Fruit fly (Drosophila melanogaster) whole organism, embryonic: Measurements from ENCODE around the gene meigo.
A peak's percentile ranks its signal among the peaks of the same experiment; 100 is the strongest.

ENCODE experiments used
- CG10959 ChIP-seq: fragments of 200-800 bp; sonication (Bioruptor generic); IDR thresholded peaks from 2 replicates; pipeline ENCODE4 v1.3.6; 2022; ENCODE audit warnings: missing biosample characterization, missing genetic modification characterization
- CG2120 ChIP-seq: fragments of 200-800 bp; sonication (Bioruptor generic); optimal IDR thresholded peaks from 3 replicates; lab custom pipeline; 2016; ENCODE audit warnings: missing biosample characterization, missing genetic modification characterization
- CG2712 ChIP-seq: fragments of 200-800 bp; optimal IDR thresholded peaks from 3 replicates; lab custom pipeline; 2019; ENCODE audit warnings: missing biosample characterization, mild to moderate bottlenecking, missing genetic modification characterization, moderate library complexity
- CG3065 ChIP-seq: fragments of 200-800 bp; sonication (Bioruptor generic); optimal IDR thresholded peaks from 2 replicates; lab custom pipeline; 2016; ENCODE audit warnings: missing biosample characterization, missing genetic modification characterization
- CG32532 ChIP-seq: fragments of 200-800 bp; sonication (Bioruptor generic); IDR thresholded peaks from 2 replicates; pipeline ENCODE4 v1.3.6; 2022; ENCODE audit warnings: missing biosample characterization, missing genetic modification characterization
- CG33213 ChIP-seq: fragments of 200-800 bp; sonication (Bioruptor generic); optimal IDR thresholded peaks from 3 replicates; lab custom pipeline; 2016; ENCODE audit warnings: missing biosample characterization, missing genetic modification characterization
- CG4282 ChIP-seq: fragments of 200-800 bp; sonication (Bioruptor generic); optimal IDR thresholded peaks from 2 replicates; lab custom pipeline; 2016; ENCODE audit warnings: missing biosample characterization, missing genetic modification characterization
- CG6272 ChIP-seq: fragments of 200-800 bp; sonication (Bioruptor generic); IDR thresholded peaks from 2 replicates; pipeline ENCODE4 v1.3.6; 2022; ENCODE audit warnings: missing biosample characterization, missing genetic modification characterization
- CG6689 ChIP-seq: fragments of 200-800 bp; sonication (Bioruptor generic); IDR thresholded peaks from 2 replicates; pipeline ENCODE4 v1.3.6; 2022; ENCODE audit warnings: missing biosample characterization, missing genetic modification characterization
- CG6765 ChIP-seq: fragments of 200-800 bp; sonication (Bioruptor generic); optimal IDR thresholded peaks from 3 replicates; lab custom pipeline; 2017; ENCODE audit warnings: missing biosample characterization, mild to moderate bottlenecking, missing genetic modification characterization
- CG6813 ChIP-seq: fragments of 200-800 bp; sonication (Bioruptor generic); optimal IDR thresholded peaks from 2 replicates; lab custom pipeline; 2017; ENCODE audit warnings: missing biosample characterization, missing genetic modification characterization, mild to moderate bottlenecking, moderate library complexity, missing genetic modification reagents
- Dp ChIP-seq: fragments of 200-800 bp; sonication (Bioruptor generic); optimal IDR thresholded peaks from 2 replicates; lab custom pipeline; 2018; ENCODE audit warnings: missing biosample characterization, mild to moderate bottlenecking, missing genetic modification characterization, moderate library complexity
- E2f1 ChIP-seq: fragments of 200-800 bp; sonication (Bioruptor generic); IDR thresholded peaks from 2 replicates; pipeline ENCODE4 v1.3.6; 2022; ENCODE audit warnings: missing biosample characterization, missing genetic modification characterization
- Ets97D ChIP-seq: fragments of 200-800 bp; sonication (Bioruptor generic); optimal IDR thresholded peaks from 3 replicates; lab custom pipeline; 2016; ENCODE audit warnings: missing biosample characterization, missing genetic modification characterization
- Fer3 ChIP-seq: fragments of 200-800 bp; sonication (Bioruptor generic); optimal IDR thresholded peaks from 2 replicates; lab custom pipeline; 2018; ENCODE audit warnings: missing biosample characterization, mild to moderate bottlenecking, missing genetic modification characterization, moderate library complexity
- Hey ChIP-seq: fragments of 200-800 bp; sonication (Bioruptor generic); optimal IDR thresholded peaks from 3 replicates; lab custom pipeline; 2018; ENCODE audit warnings: missing biosample characterization, mild to moderate bottlenecking, missing genetic modification characterization
- Hmr ChIP-seq: fragments of 200-800 bp; sonication (Bioruptor generic); optimal IDR thresholded peaks from 3 replicates; lab custom pipeline; 2017; ENCODE audit warnings: mild to moderate bottlenecking, missing biosample characterization, missing genetic modification reagents, missing genetic modification characterization
- Mad ChIP-seq: fragments of 200-800 bp; sonication (Bioruptor generic); optimal IDR thresholded peaks from 2 replicates; lab custom pipeline; 2016; ENCODE audit warnings: missing biosample characterization, missing genetic modification characterization
- Med ChIP-seq: fragments of 200-800 bp; sonication (Bioruptor generic); peaks from one replicate; lab custom pipeline; 2016; ENCODE audit warnings: missing biosample characterization, missing genetic modification characterization, mild to moderate bottlenecking, inconsistent platforms, moderate library complexity
- NC2β ChIP-seq: fragments of 200-800 bp; sonication (Bioruptor generic); optimal IDR thresholded peaks from 2 replicates; lab custom pipeline; 2016; ENCODE audit warnings: missing biosample characterization, missing genetic modification characterization
- Spps ChIP-seq: fragments of 200-800 bp; sonication (Bioruptor generic); optimal IDR thresholded peaks from 2 replicates; lab custom pipeline; 2018; ENCODE audit warnings: missing biosample characterization, mild to moderate bottlenecking, missing genetic modification characterization
- TFAM ChIP-seq: fragments of 200-800 bp; sonication (Bioruptor generic); optimal IDR thresholded peaks from 2 replicates; lab custom pipeline; 2017; ENCODE audit warnings: missing biosample characterization, missing genetic modification characterization, inconsistent platforms
- Xrp1 ChIP-seq: fragments of 200-800 bp; sonication (Bioruptor generic); IDR thresholded peaks from 2 replicates; pipeline ENCODE4 v1.3.6; 2022; ENCODE audit warnings: missing biosample characterization, missing genetic modification characterization
- ab ChIP-seq: fragments of 200-800 bp; sonication (Bioruptor generic); optimal IDR thresholded peaks from 2 replicates; lab custom pipeline; 2016; ENCODE audit warnings: missing biosample characterization, missing genetic modification characterization
- al ChIP-seq: fragments of 200-800 bp; sonication (Bioruptor generic); IDR thresholded peaks from 2 replicates; pipeline ENCODE4 v1.3.6; 2022; ENCODE audit warnings: missing biosample characterization, missing genetic modification characterization
- bab2 ChIP-seq: fragments of 200-800 bp; sonication (Bioruptor generic); optimal IDR thresholded peaks from 2 replicates; lab custom pipeline; 2016; ENCODE audit warnings: missing biosample characterization, missing genetic modification characterization
- bbx ChIP-seq: fragments of 200-800 bp; sonication (Bioruptor generic); IDR thresholded peaks from 2 replicates; pipeline ENCODE4 v1.3.6; 2022; ENCODE audit warnings: missing biosample characterization, missing genetic modification characterization; ENCODE audit not compliant: partially characterized antibody
- bcd ChIP-seq: fragments of 200-800 bp; sonication (Bioruptor generic); optimal IDR thresholded peaks from 2 replicates; lab custom pipeline; 2017; ENCODE audit warnings: missing biosample characterization, mild to moderate bottlenecking, missing genetic modification characterization
- crc ChIP-seq: fragments of 200-800 bp; sonication (Bioruptor generic); optimal IDR thresholded peaks from 2 replicates; lab custom pipeline; 2016; ENCODE audit warnings: missing biosample characterization, missing genetic modification characterization
- fd96Cb ChIP-seq: fragments of 200-800 bp; sonication (Bioruptor generic); optimal IDR thresholded peaks from 2 replicates; lab custom pipeline; 2018; ENCODE audit warnings: missing biosample characterization, mild to moderate bottlenecking, missing genetic modification characterization, moderate library complexity
- fu2 ChIP-seq: fragments of 200-800 bp; sonication (Bioruptor generic); optimal IDR thresholded peaks from 2 replicates; lab custom pipeline; 2016; ENCODE audit warnings: missing biosample characterization, missing genetic modification characterization
- h ChIP-seq: fragments of >200 bp; optimal IDR thresholded peaks from 2 replicates; lab custom pipeline; 2017
- hb ChIP-seq: fragments of 200-800 bp; sonication (Bioruptor generic); IDR thresholded peaks from 3 replicates; pipeline ENCODE4 v1.3.6; 2022; ENCODE audit warnings: missing biosample characterization, missing genetic modification characterization; ENCODE audit not compliant: partially characterized antibody
- her ChIP-seq: fragments of 200-800 bp; sonication (Bioruptor generic); optimal IDR thresholded peaks from 2 replicates; lab custom pipeline; 2016; ENCODE audit warnings: missing biosample characterization, missing genetic modification characterization
- inv ChIP-seq: fragments of 200-800 bp; sonication (Bioruptor generic); IDR thresholded peaks from 2 replicates; pipeline ENCODE4 v1.3.6; 2022; ENCODE audit warnings: missing biosample characterization, missing genetic modification characterization; ENCODE audit not compliant: partially characterized antibody
- kah ChIP-seq: fragments of 200-800 bp; sonication (Bioruptor generic); optimal IDR thresholded peaks from 2 replicates; lab custom pipeline; 2018; ENCODE audit warnings: missing biosample characterization, mild to moderate bottlenecking, missing genetic modification characterization
- lov ChIP-seq, 2 experiments: fragments of 200-800 bp in 1 of 2; fragments of >200 bp in 1 of 2; sonication (Bioruptor generic) in 1 of 2; IDR thresholded peaks in 1 of 2; optimal IDR thresholded peaks in 1 of 2; 2 replicates in 1 of 2; 3 replicates in 1 of 2; pipeline versions ENCODE4 v1.3.6 to Lab custom; 2017 to 2022; ENCODE audit warnings: missing biosample characterization in 1 of 2, missing genetic modification characterization in 1 of 2
- nau ChIP-seq: fragments of 200-800 bp; sonication (Bioruptor generic); optimal IDR thresholded peaks from 3 replicates; lab custom pipeline; 2017; ENCODE audit warnings: missing biosample characterization, mild to moderate bottlenecking, missing genetic modification characterization, missing genetic modification reagents
- nerfin-1 ChIP-seq: fragments of 200-800 bp; sonication (Bioruptor generic); optimal IDR thresholded peaks from 3 replicates; lab custom pipeline; 2019; ENCODE audit warnings: missing biosample characterization, mild to moderate bottlenecking, missing genetic modification characterization, moderate library complexity
- onecut ChIP-seq: fragments of 200-800 bp; sonication (Bioruptor generic); IDR thresholded peaks from 2 replicates; pipeline ENCODE4 v1.3.6; 2022; ENCODE audit warnings: missing biosample characterization, missing genetic modification characterization
- pan ChIP-seq, 4 experiments: fragments of >200 bp in 3 of 4; fragments of 200-800 bp in 1 of 4; sonication (Bioruptor generic) in 1 of 4; optimal IDR thresholded peaks in 3 of 4; IDR thresholded peaks in 1 of 4; 2 replicates each; pipeline versions ENCODE4 v1.3.6 to Lab custom; 2017 to 2022; ENCODE audit warnings: missing biosample characterization in 2 of 4, missing genetic modification characterization in 2 of 4, mixed read lengths in 1 of 4
- phol ChIP-seq: fragments of 200-800 bp; sonication (Bioruptor generic); optimal IDR thresholded peaks from 3 replicates; lab custom pipeline; 2018; ENCODE audit warnings: missing biosample characterization, mild to moderate bottlenecking, missing genetic modification characterization, moderate library complexity
- pum ChIP-seq: fragments of 200-800 bp; sonication (Bioruptor generic); optimal IDR thresholded peaks from 2 replicates; lab custom pipeline; 2016; ENCODE audit warnings: missing biosample characterization, missing genetic modification characterization
- schlank ChIP-seq: fragments of 200-800 bp; sonication (Bioruptor generic); optimal IDR thresholded peaks from 2 replicates; lab custom pipeline; 2018; ENCODE audit warnings: missing biosample characterization, mild to moderate bottlenecking, missing genetic modification characterization
- sna ChIP-seq: fragments of 200-800 bp; sonication (Bioruptor generic); IDR thresholded peaks from 2 replicates; pipeline ENCODE4 v1.3.6; 2022; ENCODE audit warnings: missing biosample characterization, missing genetic modification characterization; ENCODE audit not compliant: partially characterized antibody
- sqz ChIP-seq: fragments of 200-800 bp; sonication (Bioruptor generic); optimal IDR thresholded peaks from 3 replicates; lab custom pipeline; 2018; ENCODE audit warnings: missing biosample characterization, mild to moderate bottlenecking, missing genetic modification characterization
- sr ChIP-seq: fragments of 200-800 bp; sonication (Bioruptor generic); IDR thresholded peaks from 3 replicates; pipeline ENCODE4 v1.3.6; 2022; ENCODE audit warnings: missing biosample characterization, missing genetic modification characterization
- sug ChIP-seq: fragments of 200-800 bp; optimal IDR thresholded peaks from 2 replicates; lab custom pipeline; 2019; ENCODE audit warnings: missing biosample characterization, mild to moderate bottlenecking, missing genetic modification characterization, moderate library complexity
- tna ChIP-seq: fragments of 200-800 bp; sonication (Bioruptor generic); IDR thresholded peaks from 2 replicates; pipeline ENCODE4 v1.3.6; 2022; ENCODE audit warnings: missing biosample characterization, missing genetic modification characterization; ENCODE audit not compliant: partially characterized antibody

The meigo gene

dm6 chr3R:21097631-21098117, 40.4 kb upstream of the meigo start, which contains the start of gene RhoGAP93B (continued):
- TF ChIP-seq Fer3 (tag; lab: Kevin White, UChicago): peak; percentile 82
- peak; percentile 100 for TF ChIP-seq inv (GFP tag; lab: Robert Waterston, UW)
- TF ChIP-seq CG6689: peak; percentile 83
- TF ChIP-seq phol (tag; lab: Kevin White, UChicago): peak; percentile 87
- TF ChIP-seq TFAM (GFP tag; lab: Kevin White, UChicago): peak; percentile 37
- TF ChIP-seq NC2β (GFP tag; lab: Kevin White, UChicago): peak; percentile 83
- TF ChIP-seq sna (GFP tag; lab: Robert Waterston, UW): peak; percentile 100
- peak; percentile 12 for TF ChIP-seq kah (GFP tag; lab: Kevin White, UChicago)
- peak; percentile 95 for TF ChIP-seq E2f1 (GFP tag; lab: Robert Waterston, UW)
- peak; percentile 82 for TF ChIP-seq nerfin-1 (tag; lab: Kevin White, UChicago)
- TF ChIP-seq h: no peak
- TF ChIP-seq pan (optimal IDR thresholded peaks at IDR 0.05; lab: Kevin White, UChicago): no peak
- TF ChIP-seq pan (GFP tag; optimal IDR thresholded peaks at IDR 0.05 in 1 of 2, IDR thresholded peaks at IDR 0.05 in 1 of 2): peak in 1 of 2 experiments; percentile 82
- peak; percentile 92 for TF ChIP-seq Xrp1
- TF ChIP-seq Dp: peak; percentile 77
- TF ChIP-seq CG6765 (GFP tag; lab: Kevin White, UChicago): peak; percentile 35
- TF ChIP-seq Hmr (GFP tag; lab: Kevin White, UChicago): peak; percentile 79
- TF ChIP-seq CG33213 (GFP tag; lab: Kevin White, UChicago): peak; percentile 81
- TF ChIP-seq Mad (GFP tag; lab: Kevin White, UChicago): peak; percentile 85
- peak; percentile 86 for TF ChIP-seq sug (tag; lab: Kevin White, UChicago)
- peak; percentile 73 for TF ChIP-seq CG4282
- TF ChIP-seq al (GFP tag; lab: Robert Waterston, UW): peak; percentile 91
- TF ChIP-seq her: peak; percentile 69
- peak; percentile 94 for TF ChIP-seq CG32532
- peak; percentile 84 for TF ChIP-seq pum (GFP tag; lab: Kevin White, UChicago)
- peak; percentile 100 for TF ChIP-seq bbx
- peak; percentile 95 for TF ChIP-seq CG2120 (GFP tag; lab: Kevin White, UChicago)
- peak; percentile 100 for TF ChIP-seq hb (GFP tag; lab: Robert Waterston, UW)
- peak; percentile 77 for TF ChIP-seq fd96Cb
- TF ChIP-seq sqz (GFP tag; lab: Kevin White, UChicago): no peak
- peak; percentile 81 for TF ChIP-seq Spps
- TF ChIP-seq Hey (tag; lab: Kevin White, UChicago): peak; percentile 2
- TF ChIP-seq bcd (GFP tag; lab: Kevin White, UChicago): peak; percentile 70
- no peak for TF ChIP-seq lov (optimal IDR thresholded peaks at IDR 0.05; lab: Kevin White, UChicago)
- TF ChIP-seq lov (GFP tag; IDR thresholded peaks at IDR 0.05; lab: Robert Waterston, UW): peak; percentile 78; the same call in 1 of the 3 replicates
- TF ChIP-seq onecut (GFP tag; lab: Robert Waterston, UW): peak; percentile 76
- TF ChIP-seq nau: no peak
- TF ChIP-seq fu2 (GFP tag; lab: Kevin White, UChicago): peak; percentile 93
- TF ChIP-seq Ets97D: peak; percentile 92
- TF ChIP-seq CG3065 (GFP tag; lab: Kevin White, UChicago): peak; percentile 54
- TF ChIP-seq sr: no peak
- TF ChIP-seq tna: peak; percentile 100
- peak; percentile 7 for TF ChIP-seq ab (GFP tag; lab: Kevin White, UChicago)
- TF ChIP-seq Med: peak; percentile 99
- TF ChIP-seq crc (GFP tag; lab: Kevin White, UChicago): peak; percentile 74
- TF ChIP-seq CG10959 (GFP tag; lab: Robert Waterston, UW): peak; percentile 92
- TF ChIP-seq CG6272 (GFP tag; lab: Robert Waterston, UW): peak; percentile 96
- peak; percentile 94 for TF ChIP-seq bab2
- no peak for TF ChIP-seq schlank
- TF ChIP-seq CG6813 (GFP tag; lab: Kevin White, UChicago): peak; percentile 14
- peak; percentile 87 for TF ChIP-seq CG2712
